Worm (Caenorhabditis elegans) whole organism, L4 larva: ENCODE data around the gene srw-33.

Experiments used
- T20F7.1 ChIP-seq: fragments of 200-800 bp; sonication (Bioruptor generic); optimal IDR thresholded peaks from 2 replicates; lab custom pipeline; 2018; ENCODE audit warnings: mild to moderate bottlenecking, missing genetic modification characterization, missing compliant biosample characterization
- Y48G9A.11 ChIP-seq: fragments of 200-800 bp; sonication (Bioruptor generic); IDR thresholded peaks from 2 replicates; pipeline ENCODE4 v1.3.6; 2022; ENCODE audit warnings: missing genetic modification reagents, missing genetic modification characterization, missing compliant biosample characterization
- Y5F2A.4 ChIP-seq: fragments of 200-800 bp; sonication (Bioruptor generic); optimal IDR thresholded peaks from 2 replicates; lab custom pipeline; 2018; ENCODE audit warnings: mild to moderate bottlenecking, missing genetic modification characterization, missing compliant biosample characterization
- ceh-44 ChIP-seq: fragments of 200-800 bp; sonication (Bioruptor generic); IDR thresholded peaks from 2 replicates; pipeline ENCODE4 v1.3.6; 2022; ENCODE audit warnings: missing genetic modification reagents, missing genetic modification characterization, missing compliant biosample characterization
- ceh-62 ChIP-seq: sonication (generic microtip); optimal IDR thresholded peaks from 2 replicates; lab custom pipeline; 2017; ENCODE audit warnings: missing biosample characterization, missing genetic modification characterization
- ceh-82 ChIP-seq: sonication (generic microtip); optimal IDR thresholded peaks from 2 replicates; lab custom pipeline; 2017; ENCODE audit warnings: missing biosample characterization, missing genetic modification characterization
- cey-2 ChIP-seq: sonication (generic microtip); optimal IDR thresholded peaks from 3 replicates; lab custom pipeline; 2017; ENCODE audit warnings: missing genetic modification characterization, mild to moderate bottlenecking, missing compliant biosample characterization, antibody characterized with exemption, borderline replicate concordance; ENCODE audit not compliant: insufficient read depth
- daf-16 ChIP-seq, 3 experiments: sonication (generic microtip); optimal IDR thresholded peaks; 2 replicates each; lab custom pipeline; 2016 to 2017; ENCODE audit warnings: missing genetic modification characterization in 3 of 3, missing genetic modification reagents in 3 of 3, mild to moderate bottlenecking in 2 of 3, missing compliant biosample characterization in 2 of 3, missing biosample characterization in 1 of 3, moderate library complexity in 1 of 3
- dmd-6 ChIP-seq: fragments of 200-800 bp; sonication (Bioruptor generic); IDR thresholded peaks from 2 replicates; pipeline ENCODE4 v1.3.6; 2022; ENCODE audit warnings: missing genetic modification reagents, missing genetic modification characterization, missing compliant biosample characterization
- dmd-9 ChIP-seq: fragments of 200-800 bp; sonication (Bioruptor generic); IDR thresholded peaks from 2 replicates; pipeline ENCODE4 v1.3.6; 2022; ENCODE audit warnings: missing genetic modification reagents, missing genetic modification characterization, missing compliant biosample characterization
- egl-27 ChIP-seq: sonication (generic microtip); optimal IDR thresholded peaks from 3 replicates; lab custom pipeline; 2017; ENCODE audit warnings: missing biosample characterization, missing genetic modification reagents, missing genetic modification characterization
- egl-43 ChIP-seq: fragments of 200-800 bp; sonication (Bioruptor generic); IDR thresholded peaks from 2 replicates; pipeline ENCODE4 v1.3.6; 2022; ENCODE audit warnings: missing genetic modification reagents, missing genetic modification characterization, missing compliant biosample characterization
- fkh-10 ChIP-seq: fragments of 150-350 bp; optimal IDR thresholded peaks from 2 replicates; lab custom pipeline; 2014; ENCODE audit warnings: missing biosample characterization, missing genetic modification reagents, missing genetic modification characterization
- hif-1 ChIP-seq, 2 experiments: sonication (generic microtip); optimal IDR thresholded peaks; 2 replicates each; lab custom pipeline; 2016 to 2017; ENCODE audit warnings: missing compliant biosample characterization in 2 of 2, missing genetic modification characterization in 2 of 2, missing genetic modification reagents in 2 of 2, missing genotype in 2 of 2, mild to moderate bottlenecking in 1 of 2
- hlh-11 ChIP-seq: fragments of 200-800 bp; sonication (Bioruptor generic); optimal IDR thresholded peaks from 2 replicates; lab custom pipeline; 2018; ENCODE audit warnings: mild to moderate bottlenecking, missing genetic modification characterization, missing compliant biosample characterization
- hlh-30 ChIP-seq: sonication (generic microtip); optimal IDR thresholded peaks from 2 replicates; lab custom pipeline; 2017; ENCODE audit warnings: antibody characterized with exemption, mild to moderate bottlenecking, missing genetic modification characterization, missing compliant biosample characterization; ENCODE audit not compliant: insufficient read depth
- hmg-1.1 ChIP-seq: fragments of 200-800 bp; sonication (Bioruptor generic); IDR thresholded peaks from 2 replicates; pipeline ENCODE4 v1.3.6; 2022; ENCODE audit warnings: missing genetic modification reagents, missing genetic modification characterization, missing compliant biosample characterization
- lin-1 ChIP-seq: fragments of 200-800 bp; sonication (Bioruptor generic); IDR thresholded peaks from 2 replicates; pipeline ENCODE4 v1.3.6; 2022; ENCODE audit warnings: missing genetic modification reagents, missing genetic modification characterization, missing compliant biosample characterization
- lin-13 ChIP-seq: fragments of 150-350 bp; optimal IDR thresholded peaks from 2 replicates; lab custom pipeline; 2014; ENCODE audit warnings: missing biosample characterization, missing genetic modification reagents, missing genetic modification characterization
- lin-15B ChIP-seq: fragments of 150-350 bp; sonication (generic microtip); optimal IDR thresholded peaks from 3 replicates; lab custom pipeline; 2014; ENCODE audit warnings: missing biosample characterization, missing genetic modification characterization
- lin-29 ChIP-seq: fragments of 200-800 bp; sonication (Bioruptor generic); IDR thresholded peaks from 2 replicates; pipeline ENCODE4 v1.3.6; 2022; ENCODE audit warnings: missing genetic modification reagents, missing genetic modification characterization, missing compliant biosample characterization
- madf-9 ChIP-seq: fragments of 200-800 bp; sonication (Bioruptor generic); conservative IDR thresholded peaks from 2 replicates; pipeline ENCODE4 v1.3.6; 2022; ENCODE audit warnings: missing genetic modification reagents, missing genetic modification characterization, missing compliant biosample characterization
- mdl-1 ChIP-seq, 2 experiments: fragments of 150-350 bp in 1 of 2; sonication (generic microtip) in 1 of 2; optimal IDR thresholded peaks; 2 replicates each; lab custom pipeline; 2014 to 2017; ENCODE audit warnings: missing biosample characterization in 2 of 2, missing genetic modification characterization in 2 of 2
- mep-1 ChIP-seq: fragments of 150-350 bp; sonication (generic microtip); optimal IDR thresholded peaks from 3 replicates; lab custom pipeline; 2014; ENCODE audit warnings: missing biosample characterization, missing genetic modification characterization
- nhr-28 ChIP-seq: fragments of 150-350 bp; optimal IDR thresholded peaks from 2 replicates; lab custom pipeline; 2014; ENCODE audit warnings: missing biosample characterization, missing genetic modification characterization
- nhr-48 ChIP-seq: sonication (generic microtip); optimal IDR thresholded peaks from 2 replicates; lab custom pipeline; 2016; ENCODE audit warnings: mild to moderate bottlenecking, missing genetic modification characterization, missing compliant biosample characterization
- nhr-6 ChIP-seq: fragments of 150-350 bp; optimal IDR thresholded peaks from 2 replicates; lab custom pipeline; 2014; ENCODE audit warnings: missing biosample characterization, missing genetic modification characterization
- nhr-77 ChIP-seq: fragments of 150-350 bp; optimal IDR thresholded peaks from 2 replicates; lab custom pipeline; 2014; ENCODE audit warnings: missing biosample characterization, missing genetic modification characterization
- php-3 ChIP-seq: fragments of 200-800 bp; sonication (Bioruptor generic); IDR thresholded peaks from 2 replicates; pipeline ENCODE4 v1.3.6; 2022; ENCODE audit warnings: missing genetic modification reagents, missing genetic modification characterization, missing compliant biosample characterization
- skn-1 ChIP-seq: fragments of 150-350 bp; optimal IDR thresholded peaks from 2 replicates; lab custom pipeline; 2014; ENCODE audit warnings: missing biosample characterization, missing genetic modification characterization
- spr-1 ChIP-seq: sonication (generic microtip); optimal IDR thresholded peaks from 2 replicates; lab custom pipeline; 2016; ENCODE audit warnings: mild to moderate bottlenecking, missing genetic modification characterization, missing compliant biosample characterization
- tra-1 ChIP-seq: fragments of 200-800 bp; sonication (Bioruptor generic); IDR thresholded peaks from 2 replicates; pipeline ENCODE4 v1.3.6; 2022; ENCODE audit warnings: missing genetic modification reagents, missing genetic modification characterization, missing compliant biosample characterization
- zip-11 ChIP-seq: fragments of 200-800 bp; sonication (Bioruptor generic); IDR thresholded peaks from 2 replicates; pipeline ENCODE4 v1.3.6; 2022; ENCODE audit warnings: missing genetic modification characterization, missing compliant biosample characterization
- ztf-7 ChIP-seq: fragments of 150-350 bp; optimal IDR thresholded peaks from 2 replicates; lab custom pipeline; 2014; ENCODE audit warnings: missing biosample characterization, missing genetic modification characterization

srw-33 gene

ce11 chrV:15492518-15492917 lies 41.2 kb upstream of the srw-33 start, which contains the start of gene str-264:
str-264 (minus strand) TSS chrV:15492618.
- TF ChIP-seq lin-1: no peak
- no peak for TF ChIP-seq lin-29
- no peak for TF ChIP-seq Y48G9A.11 (GFP tag; lab: Robert Waterston, UW)
- TF ChIP-seq lin-15B (tag; lab: Kevin White, UChicago): no peak
- TF ChIP-seq egl-43 (GFP tag; lab: Robert Waterston, UW): no peak
- no peak for TF ChIP-seq zip-11 (GFP tag; lab: Robert Waterston, UW)
- no peak for TF ChIP-seq madf-9 (GFP tag; lab: Robert Waterston, UW)
- TF ChIP-seq php-3 (GFP tag; lab: Robert Waterston, UW): no peak
- TF ChIP-seq dmd-9 (GFP tag; lab: Robert Waterston, UW): no peak
- TF ChIP-seq dmd-6: no peak
- TF ChIP-seq, all 104 proteins: peak for 0

- TF ChIP-seq T20F7.1 (GFP tag; lab: Kevin White, UChicago) (no peak), Y5F2A.4 (GFP tag; lab: Kevin White, UChicago) (no peak), ceh-82 (no peak), tra-1 (GFP tag; lab: Robert Waterston, UW) (no peak), ztf-7 (tag; lab: Kevin White, UChicago) (no peak), nhr-28 (no peak), ceh-62 (tag; lab: Kevin White, UChicago) (no peak), egl-27 (tag; lab: Kevin White, UChicago) (no peak), madf-9 (GFP tag; lab: Robert Waterston, UW) (no peak), skn-1 (tag; lab: Kevin White, UChicago) (no peak), hmg-1.1 (GFP tag; lab: Robert Waterston, UW) (no peak), ceh-44 (GFP tag; lab: Robert Waterston, UW) (no peak)
Measured at ce11 chrV:15487764-15488163, 36.4 kb upstream of the srw-33 start, which contains the start of gene srw-21. srw-21 (plus strand) TSS chrV:15488064.

- no peak for TF ChIP-seq spr-1 (tag; lab: Kevin White, UChicago)
Measured at ce11 chrV:15484537-15484936, 33.2 kb upstream of the srw-33 start, which contains the start of gene C06B8.3. C06B8.3 (minus strand) TSS chrV:15484637.

- TF ChIP-seq fkh-10 (GFP tag; lab: Kevin White, UChicago) (no peak), lin-13 (no peak), mdl-1 (tag; optimal IDR thresholded peaks at IDR 0.05; lab: Kevin White, UChicago) (peak in 1 of 2 experiments; percentile 3), daf-16 (GFP tag; optimal IDR thresholded peaks at IDR 0.05; lab: Kevin White, UChicago) (no peak), daf-16 (tag; optimal IDR thresholded peaks at IDR 0.05; lab: Kevin White, UChicago) (peak; percentile 64), nhr-48 (tag; lab: Kevin White, UChicago) (peak; percentile 30), hif-1 (tag; optimal IDR thresholded peaks at IDR 0.05; lab: Kevin White, UChicago) (no peak), dmd-6 (peak; percentile 47), tra-1 (GFP tag; lab: Robert Waterston, UW) (no peak), nhr-28 (peak; percentile 56), nhr-6 (tag; lab: Kevin White, UChicago) (peak; percentile 84), hlh-11 (tag; lab: Kevin White, UChicago) (no peak), hlh-30 (tag; lab: Kevin White, UChicago) (peak; percentile 65), nhr-77 (tag; lab: Kevin White, UChicago) (peak; percentile 9), cey-2 (tag; lab: Kevin White, UChicago) (no peak), lin-29 (no peak), mep-1 (tag; lab: Kevin White, UChicago) (no peak)
Measured at ce11 chrV:15483563-15483962, 32.2 kb upstream of the srw-33 start.
